Fruit fly (Drosophila melanogaster) whole organism, embryonic: ENCODE measurements around the gene Coq5.

ENCODE experiments used
- Ada2b ChIP-seq: fragments of 200-800 bp; sonication (Bioruptor generic); IDR thresholded peaks from 2 replicates; pipeline ENCODE4 v1.3.6; 2022; ENCODE audit warnings: missing biosample characterization, missing genetic modification characterization
- CG10431 ChIP-seq: fragments of 200-800 bp; sonication (Bioruptor generic); optimal IDR thresholded peaks from 3 replicates; lab custom pipeline; 2018; ENCODE audit warnings: missing biosample characterization, mild to moderate bottlenecking, missing genetic modification characterization
- CG10565 ChIP-seq: fragments of 200-800 bp; sonication (Bioruptor generic); optimal IDR thresholded peaks from 3 replicates; lab custom pipeline; 2016; ENCODE audit warnings: missing biosample characterization, mild to moderate bottlenecking, missing genetic modification characterization
- CG10959 ChIP-seq: fragments of 200-800 bp; sonication (Bioruptor generic); IDR thresholded peaks from 2 replicates; pipeline ENCODE4 v1.3.6; 2022; ENCODE audit warnings: missing biosample characterization, missing genetic modification characterization
- CG11398 ChIP-seq: fragments of 200-800 bp; sonication (Bioruptor generic); optimal IDR thresholded peaks from 2 replicates; lab custom pipeline; 2016; ENCODE audit warnings: missing biosample characterization, missing genetic modification characterization
- CG12071 ChIP-seq: fragments of 200-800 bp; sonication (Bioruptor generic); optimal IDR thresholded peaks from 3 replicates; lab custom pipeline; 2018; ENCODE audit warnings: missing biosample characterization, mild to moderate bottlenecking, missing genetic modification characterization
- CG12104 ChIP-seq: fragments of 200-800 bp; sonication (Bioruptor generic); optimal IDR thresholded peaks from 3 replicates; lab custom pipeline; 2016; ENCODE audit warnings: missing biosample characterization, missing genetic modification characterization
- CG12659 ChIP-seq: fragments of 200-800 bp; sonication (Bioruptor generic); optimal IDR thresholded peaks from 3 replicates; lab custom pipeline; 2017; ENCODE audit warnings: mild to moderate bottlenecking, missing biosample characterization, missing genetic modification reagents, missing genetic modification characterization
- CG12744 ChIP-seq: fragments of 200-800 bp; sonication (Bioruptor generic); optimal IDR thresholded peaks from 2 replicates; lab custom pipeline; 2016; ENCODE audit warnings: missing biosample characterization, missing genetic modification characterization
- CG13894 ChIP-seq: fragments of 200-800 bp; sonication (Bioruptor generic); optimal IDR thresholded peaks from 3 replicates; lab custom pipeline; 2018; ENCODE audit warnings: missing biosample characterization, mild to moderate bottlenecking, missing genetic modification characterization, moderate library complexity
- CG15011 ChIP-seq: fragments of 200-800 bp; sonication (Bioruptor generic); optimal IDR thresholded peaks from 3 replicates; lab custom pipeline; 2018; ENCODE audit warnings: missing biosample characterization, mild to moderate bottlenecking, missing genetic modification characterization
- CG17359 ChIP-seq: fragments of 200-800 bp; sonication (Bioruptor generic); optimal IDR thresholded peaks from 3 replicates; lab custom pipeline; 2018; ENCODE audit warnings: missing biosample characterization, mild to moderate bottlenecking, missing genetic modification characterization, moderate library complexity
- CG17361 ChIP-seq: fragments of 200-800 bp; sonication (Bioruptor generic); IDR thresholded peaks from 3 replicates; pipeline ENCODE4 v1.3.6; 2022; ENCODE audit warnings: missing biosample characterization, missing genetic modification characterization
- CG2202 ChIP-seq: fragments of 200-800 bp; sonication (Bioruptor generic); optimal IDR thresholded peaks from 2 replicates; lab custom pipeline; 2018; ENCODE audit warnings: missing biosample characterization, mild to moderate bottlenecking, missing genetic modification characterization
- CG30020 ChIP-seq: fragments of 200-800 bp; optimal IDR thresholded peaks from 2 replicates; lab custom pipeline; 2019; ENCODE audit warnings: missing biosample characterization, mild to moderate bottlenecking, missing genetic modification characterization, moderate library complexity
- CG31224 ChIP-seq: fragments of 200-800 bp; sonication (Bioruptor generic); IDR thresholded peaks from 2 replicates; pipeline ENCODE4 v1.3.6; 2022; ENCODE audit warnings: missing biosample characterization, missing genetic modification characterization
- CG6654 ChIP-seq: fragments of 200-800 bp; sonication (Bioruptor generic); optimal IDR thresholded peaks from 2 replicates; lab custom pipeline; 2017; ENCODE audit warnings: missing biosample characterization, mild to moderate bottlenecking, missing genetic modification characterization
- CG8924 ChIP-seq: fragments of 200-800 bp; optimal IDR thresholded peaks from 3 replicates; lab custom pipeline; 2019; ENCODE audit warnings: missing biosample characterization, mild to moderate bottlenecking, missing genetic modification characterization, moderate library complexity
- CG9876 ChIP-seq: fragments of 200-800 bp; sonication (Bioruptor generic); optimal IDR thresholded peaks from 2 replicates; lab custom pipeline; 2016; ENCODE audit warnings: missing biosample characterization, missing genetic modification characterization
- CG9932 ChIP-seq: fragments of 200-800 bp; sonication (Bioruptor generic); IDR thresholded peaks from 2 replicates; pipeline ENCODE4 v1.3.6; 2022; ENCODE audit warnings: missing biosample characterization, missing genetic modification characterization
- Chrac-16 ChIP-seq: fragments of 200-800 bp; sonication (Bioruptor generic); optimal IDR thresholded peaks from 3 replicates; lab custom pipeline; 2016; ENCODE audit warnings: missing biosample characterization, missing genetic modification characterization
- Deaf1 ChIP-seq: fragments of 200-800 bp; optimal IDR thresholded peaks from 3 replicates; lab custom pipeline; 2019; ENCODE audit warnings: missing biosample characterization, mild to moderate bottlenecking, missing genetic modification characterization, moderate library complexity
- Dll ChIP-seq: fragments of 200-800 bp; sonication (Bioruptor generic); IDR thresholded peaks from 4 replicates; pipeline ENCODE4 v1.3.6; 2022; ENCODE audit warnings: missing biosample characterization, missing genetic modification characterization; ENCODE audit not compliant: partially characterized antibody
- Drgx ChIP-seq: fragments of 200-800 bp; sonication (Bioruptor generic); IDR thresholded peaks from 2 replicates; pipeline ENCODE4 v1.3.6; 2022; ENCODE audit warnings: missing biosample characterization, missing genetic modification characterization
- E2f1 ChIP-seq: fragments of 200-800 bp; sonication (Bioruptor generic); IDR thresholded peaks from 2 replicates; pipeline ENCODE4 v1.3.6; 2022; ENCODE audit warnings: missing biosample characterization, missing genetic modification characterization
- HLH3B ChIP-seq: fragments of 200-800 bp; sonication (Bioruptor generic); IDR thresholded peaks from 2 replicates; pipeline ENCODE4 v1.3.6; 2022; ENCODE audit warnings: missing biosample characterization, missing genetic modification characterization
- Lim3 ChIP-seq: fragments of 200-800 bp; sonication (Bioruptor generic); IDR thresholded peaks from 2 replicates; pipeline ENCODE4 v1.3.6; 2022; ENCODE audit warnings: missing biosample characterization, missing genetic modification characterization
- Neu2 ChIP-seq: fragments of 200-800 bp; sonication (Bioruptor generic); optimal IDR thresholded peaks from 3 replicates; lab custom pipeline; 2016; ENCODE audit warnings: missing biosample characterization, missing genetic modification characterization, borderline replicate concordance
- TFAM ChIP-seq: fragments of 200-800 bp; sonication (Bioruptor generic); optimal IDR thresholded peaks from 2 replicates; lab custom pipeline; 2017; ENCODE audit warnings: missing biosample characterization, missing genetic modification characterization, inconsistent platforms
- Taf1 ChIP-seq: fragments of 200-800 bp; sonication (Bioruptor generic); IDR thresholded peaks from 2 replicates; pipeline ENCODE4 v1.3.6; 2022; ENCODE audit warnings: missing biosample characterization, missing genetic modification characterization
- Usf ChIP-seq: fragments of 200-800 bp; sonication (Bioruptor generic); optimal IDR thresholded peaks from 2 replicates; lab custom pipeline; 2017; ENCODE audit warnings: missing genotype, missing biosample characterization, missing genetic modification characterization
- ac ChIP-seq: fragments of 200-800 bp; sonication (Bioruptor generic); optimal IDR thresholded peaks from 3 replicates; lab custom pipeline; 2017; ENCODE audit warnings: missing biosample characterization, mild to moderate bottlenecking, missing genetic modification characterization
- bab2 ChIP-seq: fragments of 200-800 bp; sonication (Bioruptor generic); optimal IDR thresholded peaks from 2 replicates; lab custom pipeline; 2016; ENCODE audit warnings: missing biosample characterization, missing genetic modification characterization
- bigmax ChIP-seq: fragments of 200-800 bp; sonication (Bioruptor generic); optimal IDR thresholded peaks from 2 replicates; lab custom pipeline; 2018; ENCODE audit warnings: missing biosample characterization, mild to moderate bottlenecking, missing genetic modification characterization
- br ChIP-seq: fragments of >200 bp; optimal IDR thresholded peaks from 2 replicates; lab custom pipeline; 2017
- chn ChIP-seq: fragments of 200-800 bp; sonication (Bioruptor generic); optimal IDR thresholded peaks from 2 replicates; lab custom pipeline; 2016; ENCODE audit warnings: missing biosample characterization, missing genetic modification characterization
- esg ChIP-seq: fragments of 200-800 bp; sonication (Bioruptor generic); conservative IDR thresholded peaks from 2 replicates; pipeline ENCODE4 v1.3.6; 2022; ENCODE audit warnings: missing biosample characterization, missing genetic modification characterization
- gsb-n ChIP-seq: fragments of 200-800 bp; sonication (Bioruptor generic); optimal IDR thresholded peaks from 3 replicates; lab custom pipeline; 2018; ENCODE audit warnings: missing biosample characterization, mild to moderate bottlenecking, missing genetic modification characterization
- hbn ChIP-seq: fragments of 200-800 bp; sonication (Bioruptor generic); IDR thresholded peaks from 2 replicates; pipeline ENCODE4 v1.3.6; 2022; ENCODE audit warnings: missing biosample characterization, missing genetic modification characterization; ENCODE audit not compliant: partially characterized antibody
- kay ChIP-seq: fragments of 200-800 bp; sonication (Bioruptor generic); optimal IDR thresholded peaks from 2 replicates; lab custom pipeline; 2016; ENCODE audit warnings: missing biosample characterization, missing genetic modification characterization
- lmd ChIP-seq: fragments of 200-800 bp; sonication (Bioruptor generic); IDR thresholded peaks from 2 replicates; pipeline ENCODE4 v1.3.6; 2022; ENCODE audit warnings: missing biosample characterization, missing genetic modification characterization
- lola ChIP-seq, 3 experiments: fragments of >200 bp in 2 of 3; fragments of 200-800 bp in 1 of 3; sonication (Bioruptor generic) in 1 of 3; optimal IDR thresholded peaks; 2 replicates each; lab custom pipeline; 2017 to 2019; ENCODE audit warnings: missing biosample characterization in 3 of 3, missing genetic modification characterization in 3 of 3, mild to moderate bottlenecking in 1 of 3, moderate library complexity in 1 of 3
- org-1 ChIP-seq: fragments of 200-800 bp; sonication (Bioruptor generic); optimal IDR thresholded peaks from 2 replicates; lab custom pipeline; 2017; ENCODE audit warnings: missing biosample characterization, missing genetic modification characterization
- p53 ChIP-seq: fragments of 200-800 bp; sonication (Bioruptor generic); optimal IDR thresholded peaks from 2 replicates; lab custom pipeline; 2016; ENCODE audit warnings: missing biosample characterization, missing genetic modification characterization
- peb ChIP-seq: fragments of 200-800 bp; sonication (Bioruptor generic); IDR thresholded peaks from 2 replicates; pipeline ENCODE4 v1.3.6; 2022; ENCODE audit warnings: missing biosample characterization, missing genetic modification characterization
- pho ChIP-seq: fragments of 200-800 bp; sonication (Bioruptor generic); optimal IDR thresholded peaks from 2 replicates; lab custom pipeline; 2016; ENCODE audit warnings: missing biosample characterization, missing genetic modification characterization
- pita ChIP-seq: fragments of 200-800 bp; sonication (Bioruptor generic); optimal IDR thresholded peaks from 2 replicates; lab custom pipeline; 2017; ENCODE audit warnings: missing biosample characterization, mild to moderate bottlenecking, missing genetic modification characterization
- ro ChIP-seq: fragments of 200-800 bp; sonication (Bioruptor generic); IDR thresholded peaks from 2 replicates; pipeline ENCODE4 v1.3.6; 2022; ENCODE audit warnings: missing biosample characterization, missing genetic modification characterization
- schlank ChIP-seq: fragments of 200-800 bp; sonication (Bioruptor generic); optimal IDR thresholded peaks from 2 replicates; lab custom pipeline; 2018; ENCODE audit warnings: missing biosample characterization, mild to moderate bottlenecking, missing genetic modification characterization
- seq ChIP-seq: fragments of 200-800 bp; sonication (Bioruptor generic); IDR thresholded peaks from 2 replicates; pipeline ENCODE4 v1.3.6; 2022; ENCODE audit warnings: missing biosample characterization, missing genetic modification characterization
- vnd ChIP-seq: fragments of 200-800 bp; sonication (Bioruptor generic); IDR thresholded peaks from 3 replicates; pipeline ENCODE4 v1.3.6; 2022; ENCODE audit warnings: missing biosample characterization, missing genetic modification characterization; ENCODE audit not compliant: partially characterized antibody
- wdn ChIP-seq: fragments of 200-800 bp; sonication (Bioruptor generic); IDR thresholded peaks from 2 replicates; pipeline ENCODE4 v1.3.6; 2022; ENCODE audit warnings: missing biosample characterization, missing genetic modification characterization

The Coq5 gene

dm6 chrX:13159481-13159880 lies 34.9 kb downstream of the Coq5 start, which contains the start of the genes Bap60 and CG12096 (continued):
- no peak for TF ChIP-seq Drgx (GFP tag; lab: Robert Waterston, UW)
- TF ChIP-seq peb (GFP tag; lab: Robert Waterston, UW): no peak
- no peak for TF ChIP-seq ac (GFP tag; lab: Kevin White, UChicago)
- peak; percentile 83 for TF ChIP-seq CG30020
- TF ChIP-seq CG12104: peak; percentile 5
- TF ChIP-seq CG9876 (GFP tag; lab: Kevin White, UChicago): peak; percentile 74
- TF ChIP-seq CG17361 (GFP tag; lab: Robert Waterston, UW): peak; percentile 84
- peak; percentile 40 for TF ChIP-seq org-1 (GFP tag; lab: Kevin White, UChicago)
- TF ChIP-seq schlank (tag; lab: Kevin White, UChicago): peak; percentile 41
- TF ChIP-seq CG13894 (tag; lab: Kevin White, UChicago): peak; percentile 63
- TF ChIP-seq gsb-n: no peak
- TF ChIP-seq Neu2 (GFP tag; lab: Kevin White, UChicago): peak; percentile 23
- peak; percentile 27; the same call in 1 of the 2 replicates for TF ChIP-seq CG31224 (GFP tag; lab: Robert Waterston, UW)
- TF ChIP-seq chn (GFP tag; lab: Kevin White, UChicago): peak; percentile 55
- TF ChIP-seq Chrac-16 (GFP tag; lab: Kevin White, UChicago): peak; percentile 62
- TF ChIP-seq CG12744: peak; percentile 68
- TF ChIP-seq CG10431 (GFP tag; lab: Kevin White, UChicago): peak; percentile 17
- TF ChIP-seq CG10565 (GFP tag; lab: Kevin White, UChicago): no peak
- no peak for TF ChIP-seq seq (GFP tag; lab: Robert Waterston, UW)
- TF ChIP-seq CG12659 (GFP tag; lab: Kevin White, UChicago): peak; percentile 88
- TF ChIP-seq lola (GFP tag; optimal IDR thresholded peaks at IDR 0.05; lab: Kevin White, UChicago): peak in 1 of 3 experiments; percentile 79
- no peak for TF ChIP-seq Deaf1 (tag; lab: Kevin White, UChicago)
- TF ChIP-seq Lim3 (GFP tag; lab: Robert Waterston, UW): no peak
- TF ChIP-seq kay (GFP tag; lab: Kevin White, UChicago): peak; percentile 35
- no peak for TF ChIP-seq bigmax (GFP tag; lab: Kevin White, UChicago)
- no peak for TF ChIP-seq CG12071 (GFP tag; lab: Kevin White, UChicago)
- TF ChIP-seq ro: no peak
- TF ChIP-seq Usf: peak; percentile 56
- TF ChIP-seq lmd: peak; percentile 68
- TF ChIP-seq vnd: peak; percentile 95
- peak; percentile 50; the same call in 1 of the 2 replicates for TF ChIP-seq Ada2b (GFP tag; lab: Robert Waterston, UW)
- peak; percentile 92 for TF ChIP-seq hbn
- no peak for TF ChIP-seq pita (GFP tag; lab: Kevin White, UChicago)
- TF ChIP-seq CG15011 (GFP tag; lab: Kevin White, UChicago): no peak
- TF ChIP-seq pho (GFP tag; lab: Kevin White, UChicago): peak; percentile 84
- TF ChIP-seq CG17359 (tag; lab: Kevin White, UChicago): peak; percentile 58
- TF ChIP-seq CG6654 (GFP tag; lab: Kevin White, UChicago): no peak
- no peak for TF ChIP-seq TFAM (GFP tag; lab: Kevin White, UChicago)
- TF ChIP-seq CG11398 (GFP tag; lab: Kevin White, UChicago): peak; percentile 27
- TF ChIP-seq CG10959 (GFP tag; lab: Robert Waterston, UW): no peak
- peak; percentile 81 for TF ChIP-seq bab2 (GFP tag; lab: Kevin White, UChicago)
- no peak for TF ChIP-seq HLH3B (GFP tag; lab: Robert Waterston, UW)
- peak; percentile 97 for TF ChIP-seq Dll (GFP tag; lab: Robert Waterston, UW)
- TF ChIP-seq CG8924 (tag; lab: Kevin White, UChicago): peak; percentile 80
- no peak for TF ChIP-seq Taf1
- TF ChIP-seq E2f1 (GFP tag; lab: Robert Waterston, UW): peak; percentile 37; the same call in 1 of the 2 replicates
- TF ChIP-seq CG9932: peak; percentile 85
- peak; percentile 37 for TF ChIP-seq p53
- peak; percentile 46 for TF ChIP-seq CG2202 (tag; lab: Kevin White, UChicago)
- peak; percentile 65 for TF ChIP-seq esg (GFP tag; lab: Robert Waterston, UW)
- no peak for TF ChIP-seq br
- TF ChIP-seq wdn (GFP tag; lab: Robert Waterston, UW): 0 out of 2 replicates have a peak, but pooled peaks have one; percentile 26
